Worm (Caenorhabditis elegans) whole organism, L3 larva: ENCODE results near the gene F11C7.2.

Experiments
- ceh-28 ChIP-seq: fragments of 150-350 bp; optimal IDR thresholded peaks from 2 replicates; lab custom pipeline; 2014; ENCODE audit warnings: missing biosample characterization, missing genetic modification reagents, missing genetic modification characterization
- mdl-1 ChIP-seq: fragments of 150-350 bp; optimal IDR thresholded peaks from 2 replicates; lab custom pipeline; 2014; ENCODE audit warnings: missing biosample characterization, missing genetic modification characterization
- nhr-237 ChIP-seq: fragments of 150-350 bp; optimal IDR thresholded peaks from 2 replicates; lab custom pipeline; 2014; ENCODE audit warnings: missing biosample characterization, missing genetic modification characterization

DNA sequence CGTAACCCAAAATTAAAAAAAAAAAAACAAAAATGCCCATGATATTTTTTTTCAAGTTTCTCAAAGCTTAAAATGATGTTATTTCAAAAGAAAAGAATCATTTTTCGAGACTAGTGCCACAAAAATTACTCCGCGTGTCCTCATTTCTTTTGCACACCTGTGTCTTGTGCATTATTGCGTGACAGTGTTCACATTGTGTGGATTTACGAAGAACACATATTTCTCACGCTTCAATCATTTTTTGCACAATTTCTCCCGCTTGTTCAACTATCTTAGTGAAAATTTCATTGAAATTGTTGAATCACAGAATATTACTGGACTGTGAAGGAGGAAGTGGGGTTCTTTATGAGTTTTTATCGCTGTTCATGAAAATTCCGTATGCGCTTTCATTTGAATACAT, 12.2 kb downstream of the F11C7.2 start:
- TF ChIP-seq ceh-28, result no peak
- TF ChIP-seq nhr-237 (tag; lab: Kevin White, UChicago), result no peak
- TF ChIP-seq mdl-1 (tag; lab: Kevin White, UChicago), result no peak
